Worm (Caenorhabditis elegans): ENCODE results near the gene M106.7.

The M106.7 gene

DNA sequence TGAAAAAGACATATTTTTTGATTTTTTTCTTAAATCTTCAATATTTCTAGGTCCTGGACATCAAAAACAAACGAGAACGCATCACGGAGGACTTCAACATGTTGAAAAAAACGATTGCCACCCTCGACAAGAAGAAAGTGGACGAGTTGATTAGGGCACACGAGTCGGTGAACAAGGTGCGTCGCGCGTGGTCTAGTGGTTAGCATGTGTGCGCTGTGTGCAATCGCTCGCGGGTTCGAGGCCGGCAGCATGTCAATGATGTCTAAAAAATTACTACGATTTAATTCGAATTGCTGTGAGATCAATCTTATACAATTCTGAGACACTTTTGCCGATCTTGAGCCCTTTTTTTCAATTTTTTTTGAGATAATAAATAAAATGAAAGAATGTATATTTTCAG lies 16.9 kb downstream of the M106.7 start (continued):
- TF ChIP-seq ztf-4 (tag; optimal IDR thresholded peaks at IDR 0.05) (peak; percentile 58), swsn-7 (tag; optimal IDR thresholded peaks at IDR 0.05) (peak; percentile 86), nhr-77 (tag; optimal IDR thresholded peaks at IDR 0.05) (peak; percentile 63), alr-1 (tag; optimal IDR thresholded peaks at IDR 0.05; ENCODE audit: borderline replicate concordance) (no peak), grh-1 (GFP tag; IDR thresholded peaks at IDR 0.05) (peak; percentile 46), lin-15B (tag; optimal IDR thresholded peaks at IDR 0.05) (no peak), unc-86 (tag; optimal IDR thresholded peaks at IDR 0.05) (peak; percentile 62), irx-1 (tag; optimal IDR thresholded peaks at IDR 0.05) (peak; percentile 77), hlh-4 (tag; optimal IDR thresholded peaks at IDR 0.05) (no peak), nhr-76 (tag; optimal IDR thresholded peaks at IDR 0.05) (peak; percentile 20), elt-3 (tag; optimal IDR thresholded peaks at IDR 0.05) (peak in 4 of 6 experiments; percentile 55 to 83 (median 64)), unc-62 (GFP tag; optimal IDR thresholded peaks at IDR 0.05) (no peak), lin-13 (GFP tag; optimal IDR thresholded peaks at IDR 0.05) (peak; percentile 84), fkh-4 (tag; optimal IDR thresholded peaks at IDR 0.05; ENCODE audit: borderline replicate concordance) (peak; percentile 39), ces-1 (GFP tag; optimal IDR thresholded peaks at IDR 0.05) (no peak), ceh-82 (tag; optimal IDR thresholded peaks at IDR 0.05) (peak; percentile 72 to 88 (median 82)), ceh-63 (GFP tag; optimal IDR thresholded peaks at IDR 0.05) (no peak), xbp-1 (tag; optimal IDR thresholded peaks at IDR 0.05) (peak; percentile 72), pax-3 (tag; optimal IDR thresholded peaks at IDR 0.05) (peak; percentile 35), blmp-1 (tag; optimal IDR thresholded peaks at IDR 0.05) (no peak), isw-1 (GFP tag; IDR thresholded peaks at IDR 0.05) (peak; percentile 39), tlp-1 (tag; optimal IDR thresholded peaks at IDR 0.05) (no peak), ceh-8 (GFP tag; optimal IDR thresholded peaks at IDR 0.05) (peak; percentile 77), nhr-20 (tag; optimal IDR thresholded peaks at IDR 0.05) (peak; percentile 88), pqm-1 (tag; optimal IDR thresholded peaks at IDR 0.05) (no peak), C16A3.4 (tag; optimal IDR thresholded peaks at IDR 0.05) (peak; percentile 88), hlh-17 (GFP tag; optimal IDR thresholded peaks at IDR 0.05; ENCODE audit: borderline replicate concordance) (no peak), lin-35 (GFP tag; optimal IDR thresholded peaks at IDR 0.05) (peak; percentile 77 to 89), vab-15 (tag; optimal IDR thresholded peaks at IDR 0.05) (peak; percentile 54), unc-30 (tag; optimal IDR thresholded peaks at IDR 0.05) (no peak), unc-98 (GFP tag; IDR thresholded peaks at IDR 0.05) (0 out of 2 replicates have a peak, but pooled peaks have one; percentile 25), nhr-84 (tag; optimal IDR thresholded peaks at IDR 0.05) (no peak), skn-1 (tag; optimal IDR thresholded peaks at IDR 0.05) (peak; percentile 74), efl-3 (GFP tag; optimal IDR thresholded peaks at IDR 0.05) (no peak), ama-1 (optimal IDR thresholded peaks at IDR 0.05) (no peak), hpl-2 (GFP tag; optimal IDR thresholded peaks at IDR 0.05) (no peak), ceh-88 (GFP tag; IDR thresholded peaks at IDR 0.05) (peak; percentile 59; the same call in 1 of the 2 replicates), lin-14 (GFP tag; optimal IDR thresholded peaks at IDR 0.05) (peak; percentile 85), nhr-28 (tag; optimal IDR thresholded peaks at IDR 0.05) (no peak)

ce11 chrII:10838550-10838949 lies 18.4 kb downstream of the M106.7 start:
- TF ChIP-seq lin-15B (tag; optimal IDR thresholded peaks at IDR 0.05) (no peak), alr-1 (tag; optimal IDR thresholded peaks at IDR 0.05; ENCODE audit: borderline replicate concordance) (no peak), mep-1 (tag; optimal IDR thresholded peaks at IDR 0.05) (no peak), nhr-90 (tag; optimal IDR thresholded peaks at IDR 0.05; ENCODE audit: poor library complexity) (no peak), nhr-77 (tag; optimal IDR thresholded peaks at IDR 0.05) (no peak), egl-27 (tag; optimal IDR thresholded peaks at IDR 0.05) (no peak), sup-37 (GFP tag; optimal IDR thresholded peaks at IDR 0.05) (no peak), fkh-8 (tag; optimal IDR thresholded peaks at IDR 0.05) (no peak), ama-1 (optimal IDR thresholded peaks at IDR 0.05) (no peak), unc-98 (GFP tag; IDR thresholded peaks at IDR 0.05) (no peak), ceh-82 (tag; optimal IDR thresholded peaks at IDR 0.05) (no peak), grh-1 (GFP tag; IDR thresholded peaks at IDR 0.05) (no peak), tlp-1 (tag; optimal IDR thresholded peaks at IDR 0.05) (no peak), dsc-1 (tag; optimal IDR thresholded peaks at IDR 0.05) (no peak), lin-13 (GFP tag; optimal IDR thresholded peaks at IDR 0.05) (no peak), tbx-2 (tag; optimal IDR thresholded peaks at IDR 0.05) (no peak), aly-2 (tag; optimal IDR thresholded peaks at IDR 0.05) (no peak), blmp-1 (tag; optimal IDR thresholded peaks at IDR 0.05) (no peak)
